Worm (Caenorhabditis elegans): ENCODE data around the gene cpt-6.

DNA sequence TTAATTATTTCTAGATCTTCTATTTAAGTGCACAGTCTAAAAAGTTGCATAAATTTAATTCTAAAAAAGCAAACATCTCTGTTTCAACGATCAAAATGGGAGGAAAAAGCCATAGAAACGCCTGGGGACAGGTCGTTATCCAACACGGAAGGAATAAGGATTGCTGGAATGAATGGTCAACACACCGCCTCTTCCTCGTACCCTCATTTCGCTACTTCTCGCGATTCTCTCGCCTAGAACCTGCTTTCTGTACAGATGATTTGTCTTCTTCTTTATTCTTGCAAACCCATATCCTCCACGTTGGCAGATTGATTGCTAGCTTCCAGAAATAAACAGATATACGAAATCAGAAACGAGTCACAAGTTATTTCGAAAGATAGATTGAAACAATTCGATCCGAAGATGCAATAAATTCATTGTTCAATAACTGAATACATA, 21.2 kb upstream of the cpt-6 start, which contains the start of gene dpy-11:
- TF ChIP-seq dao-5 (tag; optimal IDR thresholded peaks at IDR 0.05) (no peak), him-1 (tag; optimal IDR thresholded peaks at IDR 0.05) (no peak), W03F9.2 (tag; optimal IDR thresholded peaks at IDR 0.05) (peak; percentile 18)

Measured in whole organism, L4/young adult.